Fruit fly (Drosophila melanogaster) whole organism, pupa: ENCODE data around the gene CG13085.

Source experiments
- CG10348 ChIP-seq: fragments of 200-800 bp; sonication (Bioruptor generic); IDR thresholded peaks from 2 replicates; pipeline ENCODE4 v1.3.6; 2022; ENCODE audit warnings: missing biosample characterization, missing genetic modification characterization
- CG12605 ChIP-seq: fragments of 200-800 bp; sonication (Bioruptor generic); IDR thresholded peaks from 2 replicates; pipeline ENCODE4 v1.3.6; 2022; ENCODE audit warnings: missing biosample characterization, missing genetic modification characterization
- CG13204 ChIP-seq: fragments of 200-800 bp; sonication (Bioruptor generic); optimal IDR thresholded peaks from 2 replicates; lab custom pipeline; 2018; ENCODE audit warnings: missing biosample characterization, mild to moderate bottlenecking, missing genetic modification characterization, moderate library complexity
- CG14655 ChIP-seq: fragments of 200-800 bp; sonication (Bioruptor generic); optimal IDR thresholded peaks from 3 replicates; lab custom pipeline; 2017; ENCODE audit warnings: mild to moderate bottlenecking, missing biosample characterization, missing genetic modification reagents, missing genetic modification characterization
- CG15710 ChIP-seq: fragments of 200-800 bp; sonication (Bioruptor generic); optimal IDR thresholded peaks from 2 replicates; lab custom pipeline; 2018; ENCODE audit warnings: missing biosample characterization, mild to moderate bottlenecking, missing genetic modification characterization, moderate library complexity
- CG17806 ChIP-seq: fragments of 200-800 bp; sonication (Bioruptor generic); optimal IDR thresholded peaks from 2 replicates; lab custom pipeline; 2018; ENCODE audit warnings: missing biosample characterization, mild to moderate bottlenecking, missing genetic modification characterization, moderate library complexity
- CG32121 ChIP-seq: fragments of 200-800 bp; sonication (Bioruptor generic); IDR thresholded peaks from 2 replicates; pipeline ENCODE4 v1.3.6; 2022; ENCODE audit warnings: missing biosample characterization, missing genetic modification characterization
- CG34367 ChIP-seq: fragments of 200-800 bp; sonication (Bioruptor generic); optimal IDR thresholded peaks from 2 replicates; lab custom pipeline; 2018; ENCODE audit warnings: missing biosample characterization, mild to moderate bottlenecking, missing genetic modification characterization
- CG4496 ChIP-seq: fragments of 200-800 bp; sonication (Bioruptor generic); IDR thresholded peaks from 3 replicates; pipeline ENCODE4 v1.3.6; 2022; ENCODE audit warnings: missing biosample characterization, missing genetic modification characterization
- CG8159 ChIP-seq: fragments of 200-800 bp; sonication (Bioruptor generic); optimal IDR thresholded peaks from 3 replicates; lab custom pipeline; 2018; ENCODE audit warnings: missing biosample characterization, mild to moderate bottlenecking, missing genetic modification characterization, moderate library complexity
- CG8301 ChIP-seq: fragments of 200-800 bp; sonication (Bioruptor generic); optimal IDR thresholded peaks from 2 replicates; lab custom pipeline; 2018; ENCODE audit warnings: missing biosample characterization, mild to moderate bottlenecking, missing genetic modification characterization
- CG9948 ChIP-seq: fragments of 200-800 bp; sonication (Bioruptor generic); optimal IDR thresholded peaks from 2 replicates; lab custom pipeline; 2018; ENCODE audit warnings: missing biosample characterization, mild to moderate bottlenecking, missing genetic modification characterization, moderate library complexity
- D1 ChIP-seq: fragments of 200-800 bp; sonication (Bioruptor generic); optimal IDR thresholded peaks from 2 replicates; lab custom pipeline; 2018; ENCODE audit warnings: missing biosample characterization, mild to moderate bottlenecking, missing genetic modification characterization, moderate library complexity
- EcR ChIP-seq: fragments of 200-800 bp; sonication (Bioruptor generic); optimal IDR thresholded peaks from 3 replicates; lab custom pipeline; 2019; ENCODE audit warnings: missing biosample characterization, missing genetic modification characterization, mild to moderate bottlenecking, moderate library complexity, missing genetic modification reagents
- Ets98B ChIP-seq: fragments of 200-800 bp; sonication (Bioruptor generic); IDR thresholded peaks from 2 replicates; pipeline ENCODE4 v1.3.6; 2022; ENCODE audit warnings: missing biosample characterization, missing genetic modification characterization
- Pif1A ChIP-seq: fragments of 200-800 bp; sonication (Bioruptor generic); optimal IDR thresholded peaks from 3 replicates; lab custom pipeline; 2016; ENCODE audit warnings: missing biosample characterization, missing genetic modification characterization
- Pif1B ChIP-seq: fragments of 200-800 bp; sonication (Bioruptor generic); optimal IDR thresholded peaks from 3 replicates; lab custom pipeline; 2016; ENCODE audit warnings: missing biosample characterization, missing genetic modification characterization
- Snoo ChIP-seq: fragments of 200-800 bp; sonication (Bioruptor generic); optimal IDR thresholded peaks from 3 replicates; lab custom pipeline; 2017; ENCODE audit warnings: missing biosample characterization, mild to moderate bottlenecking, missing genetic modification characterization, inconsistent platforms
- fd96Ca ChIP-seq: fragments of 200-800 bp; sonication (Bioruptor generic); IDR thresholded peaks from 3 replicates; pipeline ENCODE4 v1.3.6; 2022; ENCODE audit warnings: missing biosample characterization, missing genetic modification characterization
- gl ChIP-seq: fragments of 200-800 bp; sonication (Bioruptor generic); optimal IDR thresholded peaks from 2 replicates; lab custom pipeline; 2018; ENCODE audit warnings: missing biosample characterization, mild to moderate bottlenecking, missing genetic modification characterization
- rn ChIP-seq: fragments of 200-800 bp; sonication (Bioruptor generic); IDR thresholded peaks from 2 replicates; pipeline ENCODE4 v1.3.6; 2022; ENCODE audit warnings: missing biosample characterization, missing genetic modification characterization

CG13085 gene

DNA sequence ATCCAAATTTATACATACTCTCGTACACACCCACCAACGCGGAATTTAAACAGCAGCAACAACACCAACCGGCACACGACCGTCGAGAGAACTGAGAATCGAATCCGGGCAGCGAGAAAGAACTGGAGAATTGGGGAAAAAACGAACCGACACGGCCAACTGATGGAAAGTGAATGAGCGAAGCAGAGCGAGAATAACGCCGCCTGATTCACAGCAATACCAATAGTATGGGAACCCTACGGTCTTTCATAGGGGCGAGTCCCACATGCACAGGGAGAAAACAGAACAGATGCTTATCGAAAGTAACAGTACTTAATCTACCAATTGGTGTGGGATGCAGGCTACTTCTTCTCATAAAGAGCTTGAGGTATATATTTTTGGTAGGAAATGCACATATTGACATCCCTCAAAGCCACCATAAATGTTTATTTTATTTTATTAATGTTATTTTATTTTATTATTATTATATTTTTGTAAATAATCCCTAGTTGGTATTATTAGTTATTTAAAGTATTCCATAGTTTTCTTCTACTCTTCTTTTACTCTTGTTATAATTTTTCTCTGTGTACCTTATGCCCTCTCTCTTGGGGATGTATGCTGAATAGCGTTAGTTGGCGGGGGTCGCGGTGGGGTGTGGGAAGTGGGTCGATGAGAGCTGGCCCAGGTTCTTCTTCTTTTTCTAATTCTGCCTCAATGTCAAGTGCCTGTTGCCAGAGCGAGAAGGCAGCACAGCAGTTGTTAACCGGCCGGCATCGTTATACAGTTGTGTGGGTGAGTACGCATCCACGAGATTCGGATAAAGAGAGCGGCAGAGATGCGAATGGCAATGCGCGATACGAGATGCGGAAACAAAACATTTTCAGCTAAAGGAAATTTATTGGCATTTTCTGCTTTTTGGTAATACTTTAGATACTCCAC lies 25.3 kb upstream of the CG13085 start, which contains the start of gene CG17544:
Gene CG17544, minus strand, starts transcription at position 177 of the 918 bp plus-strand sequence.
- peak; percentile 71 for TF ChIP-seq CG13204 (GFP tag; lab: Kevin White, UChicago)
- TF ChIP-seq Ets98B = peak; percentile 46
- peak; percentile 85 for TF ChIP-seq CG8159
- TF ChIP-seq CG9948 (tag; lab: Kevin White, UChicago) = peak; percentile 84
- peak; percentile 88 for TF ChIP-seq CG14655 (GFP tag; lab: Kevin White, UChicago)
- TF ChIP-seq CG32121 = peak; percentile 49; the same call in 1 of the 2 replicates
- TF ChIP-seq CG12605 = peak; percentile 76
- TF ChIP-seq Pif1B (GFP tag; lab: Kevin White, UChicago) = no peak
- peak; percentile 41 for TF ChIP-seq Pif1A
- TF ChIP-seq CG17806 (tag; lab: Kevin White, UChicago) = peak; percentile 77
- TF ChIP-seq CG15710 (tag; lab: Kevin White, UChicago) = peak; percentile 83
- TF ChIP-seq Snoo (tag; lab: Kevin White, UChicago) = peak; percentile 83
- peak; percentile 51 for TF ChIP-seq CG8301
- no peak for TF ChIP-seq gl
- TF ChIP-seq fd96Ca = peak; percentile 66
- no peak for TF ChIP-seq EcR (GFP tag; lab: Kevin White, UChicago)
- TF ChIP-seq CG34367 (tag; lab: Kevin White, UChicago) = peak; percentile 63
- TF ChIP-seq D1 (tag; lab: Kevin White, UChicago) = no peak
- no peak; the same call in 1 of the 2 replicates for TF ChIP-seq rn (GFP tag; lab: Robert Waterston, UW)
- no peak for TF ChIP-seq CG10348 (GFP tag; lab: Robert Waterston, UW)
- TF ChIP-seq CG4496 (GFP tag; lab: Robert Waterston, UW) = peak; percentile 56; the same call in 2 of the 3 replicates

DNA sequence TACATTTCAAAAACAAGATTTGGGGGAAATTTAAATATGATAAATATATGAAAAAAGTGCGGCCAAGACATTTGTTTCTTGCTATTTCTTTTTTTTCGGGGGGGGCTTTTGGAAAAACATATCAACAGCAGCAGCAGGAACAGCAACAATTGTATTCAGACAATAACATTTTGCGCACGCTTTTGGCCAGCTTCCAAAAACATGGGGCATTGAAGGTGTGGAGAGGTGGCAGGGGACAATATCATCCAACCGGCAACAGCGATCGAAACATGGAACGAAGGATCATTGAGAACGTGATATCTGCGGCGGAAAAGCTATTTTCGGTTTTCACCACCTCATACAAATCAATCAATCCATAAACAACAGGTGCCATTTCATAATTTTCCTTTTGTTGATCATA lies 21.9 kb upstream of the CG13085 start:
- TF ChIP-seq D1 (tag; lab: Kevin White, UChicago) = no peak
- TF ChIP-seq gl = no peak
- no peak for TF ChIP-seq rn (GFP tag; lab: Robert Waterston, UW)
- TF ChIP-seq CG9948 (tag; lab: Kevin White, UChicago) = no peak
- no peak for TF ChIP-seq CG4496 (GFP tag; lab: Robert Waterston, UW)
- no peak for TF ChIP-seq CG34367 (tag; lab: Kevin White, UChicago)
- TF ChIP-seq EcR (GFP tag; lab: Kevin White, UChicago) = no peak
- no peak for TF ChIP-seq CG14655 (GFP tag; lab: Kevin White, UChicago)
- no peak for TF ChIP-seq Ets98B
- TF ChIP-seq Pif1B (GFP tag; lab: Kevin White, UChicago) = no peak
- no peak for TF ChIP-seq CG12605
- no peak for TF ChIP-seq Snoo (tag; lab: Kevin White, UChicago)
- no peak for TF ChIP-seq fd96Ca
- no peak for TF ChIP-seq CG10348 (GFP tag; lab: Robert Waterston, UW)
- no peak for TF ChIP-seq CG32121
- TF ChIP-seq Pif1A = no peak
- TF ChIP-seq CG13204 (GFP tag; lab: Kevin White, UChicago) = no peak
- no peak for TF ChIP-seq CG15710 (tag; lab: Kevin White, UChicago)
- TF ChIP-seq CG8159 = no peak
- TF ChIP-seq CG17806 (tag; lab: Kevin White, UChicago) = no peak

DNA sequence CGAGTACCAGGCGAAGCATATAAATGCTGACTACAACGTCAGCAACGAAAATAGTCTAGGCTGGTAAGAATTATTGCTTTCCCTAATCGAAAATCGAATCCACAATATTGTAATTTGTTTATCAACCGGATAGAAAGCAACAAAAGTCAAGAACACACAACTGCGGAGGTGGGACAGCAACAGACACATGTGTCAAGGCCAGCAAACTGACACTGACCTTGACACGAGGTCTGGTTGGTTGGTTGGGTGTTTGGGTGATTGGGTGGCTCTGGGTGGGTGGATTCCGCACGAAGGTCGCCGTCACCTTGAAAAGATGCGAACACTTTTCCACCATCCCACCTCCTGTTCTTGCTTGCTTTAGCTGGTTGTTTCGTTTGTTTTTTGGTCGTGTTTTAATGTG lies 21.2 kb upstream of the CG13085 start:
- TF ChIP-seq CG9948 (tag; lab: Kevin White, UChicago) = no peak
- TF ChIP-seq Pif1B (GFP tag; lab: Kevin White, UChicago) = no peak
- TF ChIP-seq fd96Ca = no peak
- no peak for TF ChIP-seq gl
- TF ChIP-seq CG10348 (GFP tag; lab: Robert Waterston, UW) = no peak
- TF ChIP-seq CG8301 = no peak
- no peak for TF ChIP-seq EcR (GFP tag; lab: Kevin White, UChicago)
- no peak for TF ChIP-seq Snoo (tag; lab: Kevin White, UChicago)
- no peak for TF ChIP-seq Pif1A

- TF ChIP-seq CG8159 (no peak), gl (no peak), CG32121 (peak; percentile 17; the same call in 1 of the 2 replicates), Pif1B (GFP tag; lab: Kevin White, UChicago) (no peak), rn (GFP tag; lab: Robert Waterston, UW) (no peak), Pif1A (no peak)
Observed at dm6 chr2L:19403398-19403797, 20.5 kb upstream of the CG13085 start.

dm6 chr2L:19404804-19405203 lies 19.0 kb upstream of the CG13085 start:
- TF ChIP-seq gl (no peak), CG32121 (0 out of 2 replicates have a peak, but pooled peaks have one; percentile 39)

DNA sequence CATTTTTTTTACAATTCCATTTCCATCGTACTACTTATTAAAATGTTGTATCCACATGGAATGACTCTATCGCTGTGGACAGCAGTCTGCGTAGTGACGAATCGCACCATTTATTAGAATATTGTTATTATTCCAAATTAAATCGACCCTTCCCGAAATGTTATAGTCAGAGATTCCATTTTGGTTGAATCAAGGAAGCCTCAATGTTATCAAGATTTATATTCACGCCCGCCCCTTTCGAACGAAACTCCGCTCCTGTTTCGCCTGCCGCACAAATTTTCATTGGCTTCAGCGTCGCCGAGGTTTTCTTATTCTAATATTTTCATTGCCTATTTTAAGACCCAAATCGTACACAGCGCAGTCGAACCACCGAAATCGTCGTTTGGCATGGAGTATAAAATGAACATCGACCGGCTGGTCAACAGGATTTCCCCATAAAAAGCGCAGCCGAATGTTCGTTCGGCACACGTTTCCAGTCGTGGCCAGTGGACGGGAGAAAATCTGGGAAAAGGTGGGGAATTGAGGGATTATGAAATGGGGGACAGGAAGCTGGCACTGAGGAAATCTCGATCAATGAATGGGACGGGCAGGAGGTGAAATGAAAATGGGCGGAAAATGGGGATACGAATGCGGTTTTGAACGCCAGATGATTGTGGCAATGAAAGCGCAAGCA lies 18.0 kb upstream of the CG13085 start:
- TF ChIP-seq CG8159 (no peak), Pif1B (GFP tag; lab: Kevin White, UChicago) (no peak), CG12605 (no peak), CG4496 (GFP tag; lab: Robert Waterston, UW) (no peak), gl (no peak), CG10348 (GFP tag; lab: Robert Waterston, UW) (no peak), CG15710 (tag; lab: Kevin White, UChicago) (no peak), CG13204 (GFP tag; lab: Kevin White, UChicago) (no peak), CG8301 (no peak), CG14655 (GFP tag; lab: Kevin White, UChicago) (no peak), CG34367 (tag; lab: Kevin White, UChicago) (no peak), Ets98B (no peak), CG9948 (tag; lab: Kevin White, UChicago) (no peak), Pif1A (no peak), rn (GFP tag; lab: Robert Waterston, UW) (no peak), CG32121 (no peak)
- TF ChIP-seq, all 21 proteins: peak for 0
